Worm (Caenorhabditis elegans) whole organism, young adult: ENCODE measurements around the gene ergi-2.

ENCODE experiments used
- C06A6.2 ChIP-seq: fragments of 200-800 bp; sonication (Bioruptor generic); conservative IDR thresholded peaks from 2 replicates; pipeline ENCODE4 v1.3.6; 2022; ENCODE audit warnings: missing genetic modification characterization, missing compliant biosample characterization
- F23B12.7 ChIP-seq: sonication (generic microtip); optimal IDR thresholded peaks from 2 replicates; lab custom pipeline; 2017; ENCODE audit warnings: missing genetic modification characterization, mild to moderate bottlenecking, missing compliant biosample characterization, antibody characterized with exemption, moderate library complexity; ENCODE audit not compliant: insufficient read depth
- F37B4.10 ChIP-seq: fragments of 200-800 bp; sonication (Bioruptor generic); IDR thresholded peaks from 2 replicates; pipeline ENCODE4 v1.3.6; 2022; ENCODE audit warnings: missing genetic modification characterization, missing compliant biosample characterization
- F39B2.1 ChIP-seq: fragments of 200-800 bp; sonication (Bioruptor generic); IDR thresholded peaks from 2 replicates; pipeline ENCODE4 v1.3.6; 2022; ENCODE audit warnings: missing genetic modification reagents, missing genetic modification characterization, missing compliant biosample characterization
- F49E8.2 ChIP-seq: sonication (generic microtip); optimal IDR thresholded peaks from 3 replicates; lab custom pipeline; 2017; ENCODE audit warnings: missing genetic modification characterization, mild to moderate bottlenecking, missing compliant biosample characterization, antibody characterized with exemption, moderate library complexity; ENCODE audit not compliant: insufficient read depth
- Y79H2A.3 ChIP-seq: fragments of 200-800 bp; sonication (Bioruptor generic); conservative IDR thresholded peaks from 2 replicates; pipeline ENCODE4 v1.3.6; 2022; ENCODE audit warnings: missing genetic modification reagents, missing genetic modification characterization, missing compliant biosample characterization
- ama-1 ChIP-seq, 3 experiments: fragments of 150-350 bp in 1 of 3; sonication (generic microtip) in 2 of 3; optimal IDR thresholded peaks; 2 replicates each; lab custom pipeline; 2014 to 2018; ENCODE audit warnings: missing biosample characterization in 2 of 3, missing genetic modification characterization in 2 of 3, missing genetic modification reagents in 2 of 3
- aptf-3 ChIP-seq: fragments of 200-800 bp; sonication (Bioruptor generic); IDR thresholded peaks from 2 replicates; pipeline ENCODE4 v1.3.6; 2022; ENCODE audit warnings: missing genetic modification characterization, missing compliant biosample characterization
- atf-7 ChIP-seq: sonication (generic microtip); optimal IDR thresholded peaks from 2 replicates; lab custom pipeline; 2017; ENCODE audit warnings: mild to moderate bottlenecking, missing genetic modification characterization, missing compliant biosample characterization
- attf-5 ChIP-seq: fragments of 200-800 bp; sonication (Bioruptor generic); optimal IDR thresholded peaks from 2 replicates; lab custom pipeline; 2018; ENCODE audit warnings: mild to moderate bottlenecking, missing genetic modification characterization, missing compliant biosample characterization
- egl-18 ChIP-seq: fragments of 200-800 bp; sonication (Bioruptor generic); IDR thresholded peaks from 2 replicates; pipeline ENCODE4 v1.3.6; 2022; ENCODE audit warnings: missing genetic modification reagents, missing genetic modification characterization, missing compliant biosample characterization
- ekl-4 ChIP-seq: fragments of 200-800 bp; sonication (Bioruptor generic); IDR thresholded peaks from 2 replicates; pipeline ENCODE4 v1.3.6; 2022; ENCODE audit warnings: missing genetic modification reagents, missing genetic modification characterization, missing compliant biosample characterization
- fkh-3 ChIP-seq: sonication (generic microtip); optimal IDR thresholded peaks from 2 replicates; lab custom pipeline; 2016; ENCODE audit warnings: mild to moderate bottlenecking, missing genetic modification characterization, missing compliant biosample characterization
- hmg-1.2 ChIP-seq: fragments of 200-800 bp; sonication (Bioruptor generic); IDR thresholded peaks from 2 replicates; pipeline ENCODE4 v1.3.6; 2022; ENCODE audit warnings: missing genetic modification reagents, missing genetic modification characterization, missing compliant biosample characterization
- lin-40 ChIP-seq: sonication (generic microtip); optimal IDR thresholded peaks from 2 replicates; lab custom pipeline; 2016; ENCODE audit warnings: missing genetic modification characterization, mild to moderate bottlenecking, missing compliant biosample characterization, missing genotype, missing genetic modification reagents
- lsy-27 ChIP-seq: sonication (generic microtip); optimal IDR thresholded peaks from 2 replicates; lab custom pipeline; 2017; ENCODE audit warnings: missing genetic modification characterization, mild to moderate bottlenecking, missing compliant biosample characterization, antibody characterized with exemption, missing genotype, borderline replicate concordance; ENCODE audit not compliant: insufficient read depth
- madf-3 ChIP-seq: fragments of 200-800 bp; sonication (Bioruptor generic); IDR thresholded peaks from 2 replicates; pipeline ENCODE4 v1.3.6; 2022; ENCODE audit warnings: missing genetic modification reagents, missing genetic modification characterization, missing compliant biosample characterization
- mel-28 ChIP-seq: sonication (generic microtip); optimal IDR thresholded peaks from 2 replicates; lab custom pipeline; 2016; ENCODE audit warnings: borderline replicate concordance, mild to moderate bottlenecking, missing genetic modification characterization, missing compliant biosample characterization
- nfya-2 ChIP-seq: fragments of 200-800 bp; sonication (Bioruptor generic); IDR thresholded peaks from 2 replicates; pipeline ENCODE4 v1.3.6; 2022; ENCODE audit warnings: missing genetic modification reagents, missing genetic modification characterization, missing compliant biosample characterization
- nhr-80 ChIP-seq: sonication (generic microtip); optimal IDR thresholded peaks from 2 replicates; lab custom pipeline; 2016; ENCODE audit warnings: missing genetic modification characterization, missing compliant biosample characterization
- pha-4 ChIP-seq: fragments of 150-350 bp; sonication (generic microtip); optimal IDR thresholded peaks from 2 replicates; lab custom pipeline; 2014; ENCODE audit warnings: missing biosample characterization, missing genetic modification reagents, missing genetic modification characterization
- rpc-1 ChIP-seq, 2 experiments: fragments of 150-350 bp in 1 of 2; sonication (generic microtip) in 1 of 2; optimal IDR thresholded peaks; 2 replicates each; lab custom pipeline; 2014 to 2018; ENCODE audit warnings: missing biosample characterization in 1 of 2, missing genetic modification characterization in 1 of 2, missing genetic modification reagents in 1 of 2, missing genotype in 1 of 2
- snpc-4 ChIP-seq, 5 experiments: fragments of 150-350 bp in 1 of 5; sonication (generic microtip) in 4 of 5; optimal IDR thresholded peaks; 2 replicates each; lab custom pipeline; 2014 to 2018; ENCODE audit warnings: missing genetic modification characterization in 5 of 5, missing biosample characterization in 3 of 5, antibody characterized with exemption in 2 of 5, mild to moderate bottlenecking in 2 of 5, missing compliant biosample characterization in 2 of 5, missing genotype in 2 of 5, moderate library complexity in 2 of 5, missing genetic modification reagents in 1 of 5
- tbp1 ChIP-seq: fragments of 200-800 bp; sonication (Bioruptor generic); optimal IDR thresholded peaks from 2 replicates; lab custom pipeline; 2018; ENCODE audit warnings: mild to moderate bottlenecking, missing genetic modification characterization, missing compliant biosample characterization
- tbx-9 ChIP-seq: sonication (generic microtip); optimal IDR thresholded peaks from 2 replicates; lab custom pipeline; 2016; ENCODE audit warnings: borderline replicate concordance, missing genetic modification characterization, inconsistent platforms, missing compliant biosample characterization
- tlf-1 ChIP-seq: fragments of 200-800 bp; sonication (Bioruptor generic); optimal IDR thresholded peaks from 2 replicates; lab custom pipeline; 2018; ENCODE audit warnings: mild to moderate bottlenecking, missing genetic modification characterization, missing compliant biosample characterization
- unc-130 ChIP-seq: sonication (generic microtip); optimal IDR thresholded peaks from 2 replicates; lab custom pipeline; 2016; ENCODE audit warnings: missing genetic modification reagents, missing genetic modification characterization, missing compliant biosample characterization
- xnd-1 ChIP-seq: sonication (generic microtip); optimal IDR thresholded peaks from 2 replicates; lab custom pipeline; 2016; ENCODE audit warnings: missing genotype, missing genetic modification reagents, missing genetic modification characterization, missing compliant biosample characterization
- ztf-22 ChIP-seq: fragments of 200-800 bp; sonication (Bioruptor generic); optimal IDR thresholded peaks from 2 replicates; lab custom pipeline; 2018; ENCODE audit warnings: mild to moderate bottlenecking, missing genetic modification characterization, moderate library complexity, missing compliant biosample characterization

Gene ergi-2

ce11 chrX:15008697-15009096 lies 1.6 kb upstream of the ergi-2 start:
- TF ChIP-seq lsy-27 (tag; lab: Kevin White, UChicago) (no peak), ztf-22 (GFP tag; lab: Kevin White, UChicago) (no peak), ama-1 (optimal IDR thresholded peaks at IDR 0.05; lab: Kevin White, UChicago) (no peak), ama-1 (GFP tag; optimal IDR thresholded peaks at IDR 0.05; lab: Kevin White, UChicago) (no peak), tbp1 (GFP tag; lab: Kevin White, UChicago) (no peak), hmg-1.2 (no peak), ekl-4 (no peak)
- TF ChIP-seq, all 124 proteins: peak for 0

- TF ChIP-seq madf-3 (GFP tag; lab: Robert Waterston, UW) (no peak), nhr-80 (tag; lab: Kevin White, UChicago) (peak; percentile 37)
Observed at ce11 chrX:15003891-15004550, 3.1 kb downstream of the ergi-2 start, which contains the start of gene slc-25A18.1. Gene slc-25A18.1, minus strand, starts transcription at chrX:15003941.

ce11 chrX:14999101-14999500 lies 8.0 kb downstream of the ergi-2 start, which contains the start of gene cutl-3:
Gene cutl-3, minus strand, starts transcription at chrX:14999201.
- no peak for TF ChIP-seq tbp1 (GFP tag; lab: Kevin White, UChicago)
- TF ChIP-seq aptf-3 (GFP tag; lab: Robert Waterston, UW), result no peak
- no peak for TF ChIP-seq C06A6.2 (GFP tag; lab: Robert Waterston, UW)
- no peak for TF ChIP-seq F37B4.10 (GFP tag; lab: Robert Waterston, UW)
- no peak for TF ChIP-seq attf-5 (GFP tag; lab: Kevin White, UChicago)
- no peak for TF ChIP-seq rpc-1 (optimal IDR thresholded peaks at IDR 0.05; lab: Kevin White, UChicago)
- no peak for TF ChIP-seq rpc-1 (tag; optimal IDR thresholded peaks at IDR 0.05; lab: Kevin White, UChicago)
- no peak for TF ChIP-seq mel-28 (tag; lab: Kevin White, UChicago)

ce11 chrX:14993744-14994143 lies 13.4 kb downstream of the ergi-2 start:
- TF ChIP-seq F49E8.2 (tag; lab: Kevin White, UChicago) (no peak), ztf-22 (GFP tag; lab: Kevin White, UChicago) (no peak), F39B2.1 (GFP tag; lab: Robert Waterston, UW) (no peak), F23B12.7 (tag; lab: Kevin White, UChicago) (no peak), tbx-9 (no peak), egl-18 (no peak), atf-7 (no peak), snpc-4 (GFP tag; optimal IDR thresholded peaks at IDR 0.05; lab: Kevin White, UChicago) (no peak), snpc-4 (tag; optimal IDR thresholded peaks at IDR 0.05; lab: Kevin White, UChicago) (no peak), xnd-1 (tag; lab: Kevin White, UChicago) (no peak), rpc-1 (optimal IDR thresholded peaks at IDR 0.05; lab: Kevin White, UChicago) (no peak), rpc-1 (tag; optimal IDR thresholded peaks at IDR 0.05; lab: Kevin White, UChicago) (no peak), tlf-1 (GFP tag; lab: Kevin White, UChicago) (no peak), lin-40 (tag; lab: Kevin White, UChicago) (no peak), fkh-3 (tag; lab: Kevin White, UChicago) (no peak), unc-130 (GFP tag; lab: Kevin White, UChicago) (no peak), Y79H2A.3 (GFP tag; lab: Robert Waterston, UW) (no peak), pha-4 (tag; lab: Kevin White, UChicago) (no peak), nfya-2 (GFP tag; lab: Robert Waterston, UW) (no peak), nhr-80 (tag; lab: Kevin White, UChicago) (no peak)
